Fruit fly (Drosophila melanogaster) whole organism, wandering third instar larva: ENCODE measurements around the gene CG2991.

Experiments used
- CG9705 ChIP-seq: fragments of 200-800 bp; sonication (Bioruptor generic); optimal IDR thresholded peaks from 2 replicates; lab custom pipeline; 2018; ENCODE audit warnings: missing biosample characterization, mild to moderate bottlenecking, missing genetic modification characterization
- HLH106 ChIP-seq: fragments of 200-800 bp; optimal IDR thresholded peaks from 3 replicates; lab custom pipeline; 2019; ENCODE audit warnings: missing biosample characterization, mild to moderate bottlenecking, missing genetic modification characterization, moderate library complexity
- Hnf4 ChIP-seq: fragments of 200-800 bp; sonication (Bioruptor generic); optimal IDR thresholded peaks from 2 replicates; lab custom pipeline; 2016; ENCODE audit warnings: missing biosample characterization, mild to moderate bottlenecking, missing genetic modification characterization
- OdsH ChIP-seq: fragments of 200-800 bp; sonication (Bioruptor generic); optimal IDR thresholded peaks from 2 replicates; lab custom pipeline; 2016; ENCODE audit warnings: missing biosample characterization, mild to moderate bottlenecking, missing genetic modification characterization
- Sp1 ChIP-seq: fragments of 200-800 bp; sonication (Bioruptor generic); optimal IDR thresholded peaks from 3 replicates; lab custom pipeline; 2019; ENCODE audit warnings: missing biosample characterization, mild to moderate bottlenecking, missing genetic modification characterization, moderate library complexity
- brk ChIP-seq: fragments of 200-800 bp; sonication (Bioruptor generic); optimal IDR thresholded peaks from 2 replicates; lab custom pipeline; 2016; ENCODE audit warnings: missing biosample characterization, mild to moderate bottlenecking, missing genetic modification characterization
- dsf ChIP-seq: sonication (Bioruptor generic); optimal IDR thresholded peaks from 2 replicates; lab custom pipeline; 2016; ENCODE audit warnings: missing biosample characterization, missing genetic modification characterization, borderline replicate concordance
- h ChIP-seq: fragments of 200-800 bp; sonication (Bioruptor generic); optimal IDR thresholded peaks from 3 replicates; lab custom pipeline; 2016; ENCODE audit warnings: missing biosample characterization, mild to moderate bottlenecking, missing genetic modification characterization
- pan ChIP-seq: fragments of >200 bp; optimal IDR thresholded peaks from 2 replicates; lab custom pipeline; 2017
- psq ChIP-seq: fragments of 200-800 bp; sonication (Bioruptor generic); optimal IDR thresholded peaks from 3 replicates; lab custom pipeline; 2017; ENCODE audit warnings: missing biosample characterization, mild to moderate bottlenecking, missing genetic modification characterization, moderate library complexity
- sv ChIP-seq: fragments of 200-800 bp; sonication (Bioruptor generic); optimal IDR thresholded peaks from 3 replicates; lab custom pipeline; 2016; ENCODE audit warnings: missing biosample characterization, missing genetic modification characterization
- usp ChIP-seq: fragments of >200 bp; optimal IDR thresholded peaks from 2 replicates; lab custom pipeline; 2017; ENCODE audit warnings: missing biosample characterization, missing genetic modification characterization

DNA sequence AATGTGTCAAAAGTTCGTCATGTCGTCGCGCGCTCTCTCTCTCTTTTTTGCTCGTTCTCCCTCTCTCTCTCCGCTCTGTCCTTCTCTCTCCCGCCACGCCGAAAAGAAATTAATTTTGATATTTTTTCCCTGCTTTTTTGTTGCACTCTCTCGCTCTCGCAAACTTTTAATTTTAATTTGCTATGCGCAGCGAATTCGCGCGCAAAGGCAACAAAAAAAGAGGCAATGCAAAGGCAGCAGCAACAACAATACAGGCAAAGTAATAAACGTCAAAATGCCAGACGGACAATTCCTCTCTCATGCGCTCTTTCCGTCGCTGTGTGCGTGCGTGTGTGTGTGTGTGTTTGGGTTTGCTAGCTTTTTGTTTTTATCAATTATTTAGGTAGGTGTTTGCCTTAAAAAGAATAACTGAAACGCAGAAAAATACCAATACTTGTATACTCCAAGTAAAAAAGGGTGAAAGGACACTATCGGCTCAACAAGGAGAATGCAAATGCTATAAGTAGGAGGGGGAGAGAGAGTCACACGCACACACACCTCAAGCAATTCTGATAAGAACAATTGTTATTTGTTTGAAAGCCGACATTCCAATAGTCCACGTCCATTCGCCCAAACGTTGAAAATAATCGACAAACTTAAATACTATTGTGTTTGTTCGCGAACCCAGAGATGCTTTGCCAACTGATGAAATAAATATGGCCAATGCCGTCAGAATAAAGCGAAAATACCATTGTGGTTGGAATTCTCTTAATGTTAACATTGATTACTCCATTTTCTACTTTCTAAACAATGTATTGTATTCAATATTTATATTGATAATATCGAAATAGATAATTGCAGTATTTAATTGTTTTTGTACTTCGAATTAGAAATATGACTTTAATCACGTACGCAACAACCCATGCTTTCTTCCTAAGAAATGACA is 29.9 kb downstream of the CG2991 start:
- TF ChIP-seq CG9705 (GFP tag; lab: Kevin White, UChicago) = no peak
- no peak for TF ChIP-seq dsf (GFP tag; lab: Kevin White, UChicago)
- TF ChIP-seq psq (GFP tag; lab: Kevin White, UChicago) = no peak
- no peak for TF ChIP-seq Hnf4 (GFP tag; lab: Kevin White, UChicago)
- no peak for TF ChIP-seq pan (lab: Kevin White, UChicago)
- no peak for TF ChIP-seq brk (GFP tag; lab: Kevin White, UChicago)
- TF ChIP-seq Sp1 (GFP tag; lab: Kevin White, UChicago) = peak; percentile 11
- TF ChIP-seq OdsH (GFP tag; lab: Kevin White, UChicago) = no peak
- TF ChIP-seq HLH106 (tag; lab: Kevin White, UChicago) = no peak
- no peak for TF ChIP-seq usp (GFP tag; lab: Kevin White, UChicago)
- no peak for TF ChIP-seq sv
- no peak for TF ChIP-seq h (GFP tag; lab: Kevin White, UChicago)
